Fruit fly (Drosophila melanogaster): ENCODE measurements around the gene Nepl20.

Nepl20 gene

DNA sequence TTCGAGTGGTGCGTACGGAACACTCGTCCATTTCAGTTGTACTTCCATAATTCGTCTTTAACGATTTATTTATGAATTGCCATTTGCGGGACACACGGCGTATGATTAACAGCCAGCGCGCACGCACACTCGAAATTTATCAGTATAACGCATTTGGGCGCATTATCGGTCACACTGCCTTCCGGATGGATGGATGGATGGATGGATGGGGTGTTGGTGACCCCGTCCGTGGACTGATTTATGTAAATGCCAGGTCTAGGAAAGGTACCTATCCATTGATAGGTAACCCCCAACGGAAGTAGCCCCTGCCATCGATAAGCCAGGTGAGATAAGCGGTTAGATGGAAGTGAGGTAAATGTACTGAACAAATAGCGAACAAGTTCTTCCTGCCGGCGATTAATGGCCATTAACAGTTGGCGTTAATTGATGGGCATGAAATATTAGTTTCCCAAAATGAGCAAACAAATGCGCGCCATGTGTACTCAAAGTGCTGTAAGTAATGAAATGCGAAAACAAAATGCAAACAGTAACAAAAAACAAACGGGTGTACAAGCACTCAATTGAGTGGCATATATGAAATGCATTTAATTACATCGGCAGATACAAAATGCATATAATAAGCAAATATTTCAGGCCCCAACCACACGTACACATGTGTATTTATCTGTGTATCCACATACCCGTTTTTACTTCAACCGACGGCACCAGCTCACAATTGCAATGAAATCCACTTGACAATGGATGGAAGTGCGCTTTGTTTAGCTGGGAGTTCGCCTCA, 31.7 kb upstream of the Nepl20 start:
- TF ChIP-seq CTCF (optimal IDR thresholded peaks at IDR 0.05) (no peak), CG8478 (optimal IDR thresholded peaks at IDR 0.05) (no peak)

DNA sequence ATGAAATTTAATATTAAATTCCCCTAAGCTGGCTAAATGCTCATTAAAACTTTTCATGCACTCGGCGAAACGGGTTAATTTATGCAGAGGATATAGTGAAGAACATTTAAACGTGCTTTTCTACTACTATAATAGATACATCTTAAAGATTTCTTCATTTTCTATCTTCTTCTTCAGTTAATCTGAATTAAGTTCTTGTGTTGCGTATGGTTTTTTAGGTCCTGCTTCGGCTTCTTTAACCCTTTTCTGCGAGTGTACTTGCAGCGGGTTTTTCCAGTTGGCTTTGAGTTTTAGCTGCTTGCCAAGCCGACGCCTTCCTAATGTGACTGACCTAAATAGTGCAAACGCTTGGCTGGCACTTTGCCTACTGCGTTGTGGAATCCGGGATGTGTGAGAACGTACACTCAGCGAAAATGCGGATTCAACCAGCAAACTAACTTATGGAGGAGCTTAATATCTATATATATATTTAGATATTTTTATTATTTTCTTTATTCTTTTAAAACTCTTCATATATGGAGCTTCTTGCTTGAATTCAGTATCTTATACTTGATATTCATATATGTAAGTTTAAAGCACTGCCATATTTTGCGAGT, 29.8 kb upstream of the Nepl20 start:
- TF ChIP-seq CG8478 (optimal IDR thresholded peaks at IDR 0.05) (no peak), CTCF (optimal IDR thresholded peaks at IDR 0.05) (no peak)

DNA sequence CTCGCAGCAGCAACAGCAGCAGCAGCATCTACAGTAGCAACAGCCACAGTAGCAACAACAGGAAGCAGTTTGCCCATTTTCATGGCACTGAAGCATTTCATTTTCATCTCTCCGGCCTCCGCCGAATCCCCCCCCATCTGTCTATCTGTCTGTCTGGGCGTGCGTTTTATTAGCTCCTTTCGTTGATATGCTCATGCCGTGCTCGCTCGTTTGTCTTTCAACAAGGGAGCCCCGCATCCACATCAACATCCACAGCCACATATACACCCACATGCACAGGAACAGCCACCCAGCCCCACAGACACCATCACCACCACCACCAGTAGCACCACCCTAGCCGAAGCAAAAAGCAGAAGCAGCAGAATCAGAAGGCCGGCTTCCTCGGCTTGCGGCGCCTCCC, 29.1 kb upstream of the Nepl20 start:
- TF ChIP-seq CTCF (optimal IDR thresholded peaks at IDR 0.05): no peak
- TF ChIP-seq CG8478 (optimal IDR thresholded peaks at IDR 0.05): no peak

DNA sequence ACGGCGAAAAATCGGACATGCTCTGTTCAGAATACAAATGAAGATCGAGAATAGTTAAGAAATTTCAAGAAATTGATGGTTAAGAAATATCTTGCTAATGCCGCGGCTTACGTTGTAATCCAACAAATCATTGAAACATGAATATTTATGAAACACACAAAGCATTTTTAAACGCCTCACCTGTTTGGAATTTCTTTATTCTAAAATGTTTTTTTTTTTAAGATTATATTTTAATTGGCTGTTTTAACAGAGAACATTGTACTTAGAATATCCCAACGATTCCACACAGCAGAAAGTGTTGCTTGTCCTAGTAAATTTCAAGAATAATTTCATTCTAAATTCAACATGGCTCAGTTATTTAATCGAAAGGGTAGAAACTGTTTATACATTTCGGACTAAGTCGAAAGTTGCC, 28.6 kb upstream of the Nepl20 start:
- TF ChIP-seq CTCF (optimal IDR thresholded peaks at IDR 0.05): no peak
- no peak for TF ChIP-seq CG8478 (optimal IDR thresholded peaks at IDR 0.05)

DNA sequence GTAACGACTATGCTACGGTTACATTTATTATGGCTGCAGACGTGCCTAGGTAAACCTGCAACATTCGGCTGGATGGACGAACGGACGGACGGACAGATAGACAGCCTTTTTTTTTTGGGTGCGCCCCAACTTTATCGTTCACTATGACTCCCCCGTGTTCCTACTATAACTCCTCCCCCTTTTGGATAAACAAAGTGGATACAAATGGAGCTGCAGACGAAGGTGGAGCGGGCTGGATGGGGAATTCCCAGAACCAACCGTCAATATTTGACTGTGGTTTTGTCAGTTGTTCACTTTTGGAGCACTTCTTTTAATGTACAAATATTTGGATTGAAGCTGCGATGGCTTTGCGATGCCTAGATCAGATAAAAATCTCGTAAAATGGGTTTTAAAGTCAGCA, 24.5 kb upstream of the Nepl20 start:
- TF ChIP-seq CG8478 (optimal IDR thresholded peaks at IDR 0.05) (no peak), CTCF (optimal IDR thresholded peaks at IDR 0.05) (no peak)

DNA sequence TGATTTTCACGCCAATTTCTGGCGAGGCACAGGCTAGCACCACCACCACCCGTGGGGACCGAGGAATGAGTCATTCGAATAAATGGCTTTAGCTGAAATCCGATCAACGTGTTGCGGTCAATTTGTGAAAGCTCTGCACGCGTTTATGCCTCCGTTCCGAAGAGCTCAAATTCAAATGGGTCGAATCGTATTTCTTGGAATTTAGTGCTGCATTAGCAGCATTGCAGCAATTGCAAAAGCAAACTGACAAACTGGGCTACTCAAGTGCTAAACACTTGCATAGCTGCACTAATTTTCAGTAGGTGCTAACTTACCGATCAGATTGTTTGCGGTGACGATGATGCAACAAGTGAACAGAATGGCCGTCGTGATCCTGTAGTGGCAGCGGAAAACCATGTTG, 23.8 kb upstream of the Nepl20 start:
- TF ChIP-seq CTCF (optimal IDR thresholded peaks at IDR 0.05) (no peak), CG8478 (optimal IDR thresholded peaks at IDR 0.05) (no peak)

DNA sequence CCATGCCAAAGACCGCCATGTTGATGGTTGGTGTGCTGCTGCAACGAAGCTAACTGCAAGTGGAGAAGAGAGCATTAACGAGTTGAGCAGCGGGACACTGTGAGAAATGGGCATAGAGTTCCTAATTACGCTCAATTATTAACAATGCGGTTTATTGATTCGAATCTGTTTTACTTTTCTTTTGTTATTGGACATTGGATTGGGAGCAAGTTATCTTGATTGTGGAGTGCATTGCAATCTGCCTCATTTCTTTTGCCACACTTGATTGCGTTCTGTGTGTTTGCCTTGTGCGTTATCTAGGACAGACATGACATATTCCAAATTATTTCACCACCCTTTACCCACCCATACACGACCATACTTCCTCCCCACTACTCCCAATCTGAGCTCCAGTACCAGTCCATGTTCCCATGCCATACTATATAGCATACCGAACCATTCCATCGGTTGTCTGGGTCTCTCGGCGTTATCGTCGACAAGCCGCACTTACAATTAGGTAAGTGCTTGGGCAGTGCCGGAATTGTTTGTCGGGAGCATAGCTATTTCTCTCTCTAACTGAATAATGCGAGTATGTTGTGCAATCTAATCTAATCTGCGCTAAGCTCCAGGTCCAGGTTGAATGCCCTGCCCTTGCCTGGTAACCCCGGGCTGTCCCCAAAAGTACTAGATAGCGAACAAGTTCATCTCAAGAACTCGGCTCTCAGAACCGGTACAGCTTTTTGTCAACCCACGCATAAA, 23.1 kb upstream of the Nepl20 start:
- no peak for TF ChIP-seq CTCF (optimal IDR thresholded peaks at IDR 0.05)
- no peak for TF ChIP-seq CG8478 (optimal IDR thresholded peaks at IDR 0.05)

DNA sequence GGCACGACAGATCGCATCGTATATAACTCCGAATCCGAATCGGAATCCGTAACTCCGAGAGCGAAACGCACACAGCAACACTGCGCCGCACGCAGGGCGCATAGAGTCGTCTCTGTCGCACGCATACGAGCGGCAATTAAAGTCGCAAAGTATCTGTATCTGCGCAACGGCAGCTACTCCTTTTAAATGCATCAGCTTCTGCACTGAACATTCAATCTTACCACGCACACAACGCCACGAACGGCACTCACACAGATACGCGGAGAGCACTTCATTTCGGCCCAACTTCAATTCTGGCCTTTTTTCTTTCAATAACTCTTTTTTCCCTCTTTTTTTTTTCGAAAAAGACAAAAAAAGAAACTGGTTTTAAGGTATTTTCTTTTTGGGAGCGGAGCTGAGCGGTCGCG, 22.3 kb upstream of the Nepl20 start:
- TF ChIP-seq CTCF (optimal IDR thresholded peaks at IDR 0.05) (peak in 1 of 2 experiments; percentile 5), CG8478 (optimal IDR thresholded peaks at IDR 0.05) (no peak)

DNA sequence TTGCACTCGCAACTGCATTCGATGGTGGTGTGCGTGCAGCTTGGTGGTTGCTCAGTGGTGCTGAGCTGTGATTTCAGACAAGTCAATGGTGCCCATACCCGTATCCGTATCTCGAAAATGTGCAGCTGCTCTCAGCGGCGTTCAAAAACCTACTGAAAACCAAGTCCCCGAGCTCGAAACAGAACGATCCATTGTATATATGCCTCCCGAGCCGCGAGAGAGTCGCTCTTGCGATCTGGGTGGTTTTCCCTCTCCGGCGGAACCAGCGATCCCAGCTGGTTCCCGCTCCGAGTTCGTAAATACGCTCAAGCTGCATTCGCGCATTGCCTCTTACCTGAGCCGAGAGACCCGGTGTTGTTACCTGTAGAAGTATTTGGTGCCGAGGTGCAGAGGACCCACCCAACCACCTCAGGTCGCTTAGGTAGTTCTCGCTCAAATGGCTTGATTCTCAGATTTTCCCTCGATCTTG, 21.5 kb upstream of the Nepl20 start, which contains the start of gene Inx3:
TSS of gene Inx3 (minus strand) at position 440 of the 469 bp plus-strand sequence.
- TF ChIP-seq CG8478 (optimal IDR thresholded peaks at IDR 0.05) (no peak), CTCF (optimal IDR thresholded peaks at IDR 0.05) (no peak)

DNA sequence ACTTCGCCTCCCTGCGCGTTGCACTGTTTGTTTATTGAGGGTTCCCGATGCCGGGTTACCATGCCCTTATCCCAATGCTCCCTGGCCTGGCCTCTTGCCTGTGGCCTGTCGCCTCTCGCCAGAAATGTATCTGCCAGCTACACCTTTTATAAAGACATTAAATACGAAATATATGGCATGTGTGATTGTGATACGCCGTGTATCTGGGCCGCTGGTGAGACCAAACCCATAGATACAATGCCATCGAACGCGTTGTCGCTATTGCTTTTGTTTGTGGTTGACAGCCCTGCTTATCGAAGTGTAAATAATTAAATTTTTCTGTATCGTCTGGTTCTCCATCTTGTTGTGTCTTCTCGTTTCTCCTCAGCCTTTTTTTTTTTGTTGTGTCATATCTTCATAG, 20.0 kb upstream of the Nepl20 start:
- TF ChIP-seq CTCF (optimal IDR thresholded peaks at IDR 0.05): no peak
- TF ChIP-seq CG8478 (optimal IDR thresholded peaks at IDR 0.05): no peak

DNA sequence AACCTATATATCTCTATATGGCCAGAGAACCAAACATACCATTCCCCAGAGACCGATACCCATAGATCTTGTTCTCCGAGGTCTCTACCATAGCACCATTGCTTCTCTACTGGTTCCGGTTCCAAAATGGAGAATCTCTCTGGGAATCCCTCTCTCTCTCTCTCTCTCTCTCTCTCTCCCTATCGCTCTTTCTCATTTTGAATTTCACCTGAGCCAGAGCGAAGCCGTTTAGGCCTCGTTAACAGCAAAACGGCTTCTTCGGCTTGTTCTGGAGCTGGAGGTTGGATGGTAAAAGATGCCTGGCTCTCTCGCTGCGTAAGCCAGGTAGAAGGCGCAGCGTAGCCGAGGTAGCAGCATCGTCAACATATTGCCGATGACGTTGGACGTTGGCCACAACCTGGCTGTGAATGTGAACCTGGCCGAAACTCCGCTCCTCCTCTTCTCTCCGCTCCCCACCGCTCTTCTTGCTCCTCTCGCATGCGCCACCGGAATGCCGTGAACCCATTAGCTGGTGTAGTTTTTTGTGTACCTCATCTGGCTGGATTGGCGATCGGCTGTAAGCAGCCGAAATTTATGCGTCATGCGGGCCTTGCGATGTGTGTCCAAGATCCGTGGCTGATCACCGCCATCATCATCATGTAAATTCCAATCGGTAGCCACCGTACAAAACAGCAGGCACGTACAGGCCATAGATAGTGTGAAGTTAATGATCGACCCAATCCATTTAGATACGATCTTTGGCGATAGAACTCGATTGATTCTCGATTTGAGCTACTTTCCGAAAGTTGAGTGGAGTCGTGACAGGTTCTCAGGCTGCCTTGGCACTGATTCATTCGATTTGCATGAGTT, 19.1 kb upstream of the Nepl20 start:
- TF ChIP-seq CG8478 (optimal IDR thresholded peaks at IDR 0.05): no peak
- no peak for TF ChIP-seq CTCF (optimal IDR thresholded peaks at IDR 0.05)

DNA sequence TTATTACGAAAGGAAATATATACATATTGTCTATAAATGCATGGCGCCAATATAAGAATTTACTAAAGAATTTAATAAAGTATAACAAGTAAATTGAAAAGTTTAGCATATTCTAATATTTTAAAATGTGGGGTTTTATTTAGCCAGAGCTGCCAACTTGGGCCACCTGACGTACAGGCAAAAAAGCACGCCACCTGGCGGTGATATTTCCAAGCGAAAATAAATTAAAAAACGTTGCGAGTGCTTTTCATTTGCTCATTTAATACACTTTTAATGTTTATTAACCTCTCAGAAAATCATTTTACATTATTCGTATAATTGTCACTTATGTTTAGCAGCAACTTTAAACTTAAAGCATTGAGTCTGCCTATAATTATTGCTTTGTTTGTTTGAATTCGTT, 10.2 kb upstream of the Nepl20 start:
- peak; percentile 66 to 86 for TF ChIP-seq CTCF (optimal IDR thresholded peaks at IDR 0.05)
- TF ChIP-seq CG8478 (optimal IDR thresholded peaks at IDR 0.05): no peak

DNA sequence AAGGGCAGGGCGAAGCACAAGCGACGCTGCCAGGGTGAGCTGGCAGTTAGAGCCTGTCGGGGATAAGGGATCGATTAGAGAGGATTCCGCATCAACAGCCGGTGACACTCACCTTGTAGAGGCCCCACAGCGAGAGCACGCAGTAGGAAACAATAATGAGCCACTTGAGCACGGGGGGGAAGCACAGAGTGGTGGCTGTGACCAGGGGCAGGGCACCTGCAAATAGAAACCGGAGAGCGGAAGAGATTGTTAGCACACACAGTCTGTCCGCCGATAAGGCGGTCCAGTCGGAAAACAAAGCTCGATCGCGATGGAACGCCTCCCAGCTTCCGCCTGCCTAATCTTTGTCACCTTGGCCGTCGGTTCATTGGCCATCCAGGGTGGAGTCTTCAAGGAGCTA, 8.0 kb upstream of the Nepl20 start, which contains the start of gene Nepl17:
TSS of gene Nepl17 (plus strand) at position 301 of the 400 bp plus-strand sequence.
- TF ChIP-seq CTCF (optimal IDR thresholded peaks at IDR 0.05) (no peak), CG8478 (optimal IDR thresholded peaks at IDR 0.05) (no peak)

DNA sequence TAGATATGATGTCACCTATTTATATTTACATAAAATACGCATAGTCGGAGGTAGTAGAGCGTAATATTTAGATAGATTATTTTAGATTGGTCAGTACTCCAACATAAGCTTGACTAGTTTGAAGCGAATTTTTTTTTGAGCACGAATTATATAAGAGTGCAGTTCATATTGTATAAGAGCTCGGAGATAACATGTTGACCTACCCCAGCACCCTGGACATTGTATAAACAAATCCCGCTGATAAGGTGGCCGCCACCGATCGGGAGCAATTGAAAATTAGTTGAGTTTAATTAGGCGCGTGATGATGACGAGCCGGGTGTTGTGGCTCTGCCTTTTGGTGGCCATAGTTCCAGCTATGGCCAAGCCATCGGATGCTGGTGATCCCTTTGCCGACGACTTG, 5.2 kb upstream of the Nepl20 start, which contains the start of gene Nepl18:
TSS of gene Nepl18 (plus strand) at position 277 of the 400 bp plus-strand sequence.
- TF ChIP-seq CG8478 (optimal IDR thresholded peaks at IDR 0.05): no peak
- no peak for TF ChIP-seq CTCF (optimal IDR thresholded peaks at IDR 0.05)

DNA sequence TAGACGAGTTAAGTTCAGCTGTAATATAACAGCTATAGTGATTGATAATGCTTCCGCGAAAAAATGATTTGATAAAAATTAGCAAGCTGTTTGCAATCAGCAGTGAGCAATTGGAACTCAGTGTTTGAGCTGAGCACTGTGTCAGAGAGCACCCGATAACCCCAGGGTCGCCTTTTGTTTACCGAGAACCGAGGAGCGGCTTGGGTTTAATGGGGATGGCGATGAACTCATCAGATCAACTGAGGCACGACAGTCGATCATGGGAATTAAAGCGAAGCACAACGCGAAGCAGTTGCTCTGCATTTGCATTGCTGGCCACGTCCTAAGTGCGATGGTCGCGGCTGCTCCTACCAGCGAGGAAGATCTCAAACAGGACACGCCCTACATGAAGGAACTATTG, 2.8 kb downstream of the Nepl20 start, which contains the start of gene Nepl21:
TSS of gene Nepl21 (plus strand) at position 260 of the 400 bp plus-strand sequence.
- TF ChIP-seq CG8478 (optimal IDR thresholded peaks at IDR 0.05) (no peak), CTCF (optimal IDR thresholded peaks at IDR 0.05) (no peak)
